Fruit fly (Drosophila melanogaster) whole organism, embryonic: ENCODE results near the gene GluProRS.

ENCODE experiments used
- Atf3 ChIP-seq: fragments of 200-800 bp; sonication (Bioruptor generic); optimal IDR thresholded peaks from 3 replicates; lab custom pipeline; 2016; ENCODE audit warnings: missing biosample characterization, missing genetic modification characterization
- B-H2 ChIP-seq: fragments of 200-800 bp; sonication (Bioruptor generic); optimal IDR thresholded peaks from 2 replicates; lab custom pipeline; 2018; ENCODE audit warnings: missing biosample characterization, mild to moderate bottlenecking, missing genetic modification characterization
- CG11093 ChIP-seq: fragments of 200-800 bp; sonication (Bioruptor generic); IDR thresholded peaks from 3 replicates; pipeline ENCODE4 v1.3.6; 2022; ENCODE audit warnings: missing biosample characterization, missing genetic modification characterization
- CG12071 ChIP-seq: fragments of 200-800 bp; sonication (Bioruptor generic); optimal IDR thresholded peaks from 3 replicates; lab custom pipeline; 2018; ENCODE audit warnings: missing biosample characterization, mild to moderate bottlenecking, missing genetic modification characterization
- CG12104 ChIP-seq: fragments of 200-800 bp; sonication (Bioruptor generic); optimal IDR thresholded peaks from 3 replicates; lab custom pipeline; 2016; ENCODE audit warnings: missing biosample characterization, missing genetic modification characterization
- CG12659 ChIP-seq: fragments of 200-800 bp; sonication (Bioruptor generic); optimal IDR thresholded peaks from 3 replicates; lab custom pipeline; 2017; ENCODE audit warnings: mild to moderate bottlenecking, missing biosample characterization, missing genetic modification reagents, missing genetic modification characterization
- CG14441 ChIP-seq: fragments of 200-800 bp; sonication (Bioruptor generic); IDR thresholded peaks from 2 replicates; pipeline ENCODE4 v1.3.6; 2022; ENCODE audit warnings: missing biosample characterization, missing genetic modification characterization
- CG14710 ChIP-seq: fragments of 200-800 bp; sonication (Bioruptor generic); optimal IDR thresholded peaks from 3 replicates; lab custom pipeline; 2019; ENCODE audit warnings: missing biosample characterization, mild to moderate bottlenecking, missing genetic modification characterization, moderate library complexity
- CG14860 ChIP-seq: fragments of 200-800 bp; sonication (Bioruptor generic); IDR thresholded peaks from 3 replicates; pipeline ENCODE4 v1.3.6; 2022; ENCODE audit warnings: missing biosample characterization, missing genetic modification characterization; ENCODE audit not compliant: partially characterized antibody
- CG16813 ChIP-seq: fragments of 200-800 bp; sonication (Bioruptor generic); IDR thresholded peaks from 3 replicates; pipeline ENCODE4 v1.3.6; 2022; ENCODE audit warnings: missing biosample characterization, missing genetic modification characterization; ENCODE audit not compliant: partially characterized antibody
- CG17612 ChIP-seq: fragments of 200-800 bp; sonication (Bioruptor generic); IDR thresholded peaks from 2 replicates; pipeline ENCODE4 v1.3.6; 2022; ENCODE audit warnings: missing biosample characterization, missing genetic modification characterization
- CG18011 ChIP-seq: fragments of 200-800 bp; sonication (Bioruptor generic); optimal IDR thresholded peaks from 2 replicates; lab custom pipeline; 2017; ENCODE audit warnings: missing biosample characterization, missing genetic modification characterization, mild to moderate bottlenecking, moderate library complexity, missing genotype
- CG2712 ChIP-seq: fragments of 200-800 bp; optimal IDR thresholded peaks from 3 replicates; lab custom pipeline; 2019; ENCODE audit warnings: missing biosample characterization, mild to moderate bottlenecking, missing genetic modification characterization, moderate library complexity
- CG3065 ChIP-seq: fragments of 200-800 bp; sonication (Bioruptor generic); optimal IDR thresholded peaks from 2 replicates; lab custom pipeline; 2016; ENCODE audit warnings: missing biosample characterization, missing genetic modification characterization
- CG3163 ChIP-seq: fragments of 200-800 bp; sonication (Bioruptor generic); optimal IDR thresholded peaks from 3 replicates; lab custom pipeline; 2016; ENCODE audit warnings: missing biosample characterization, missing genetic modification characterization
- CG32767 ChIP-seq: fragments of 200-800 bp; sonication (Bioruptor generic); IDR thresholded peaks from 2 replicates; pipeline ENCODE4 v1.3.6; 2022; ENCODE audit warnings: missing biosample characterization, missing genetic modification characterization
- CG4424 ChIP-seq: fragments of 200-800 bp; sonication (Bioruptor generic); optimal IDR thresholded peaks from 3 replicates; lab custom pipeline; 2016; ENCODE audit warnings: missing biosample characterization, missing genetic modification characterization
- CG4730 ChIP-seq: fragments of 200-800 bp; sonication (Bioruptor generic); IDR thresholded peaks from 2 replicates; pipeline ENCODE4 v1.3.6; 2022; ENCODE audit warnings: missing biosample characterization, missing genetic modification characterization
- CG4854 ChIP-seq: fragments of 200-800 bp; sonication (Bioruptor generic); optimal IDR thresholded peaks from 2 replicates; lab custom pipeline; 2016; ENCODE audit warnings: missing biosample characterization, missing genetic modification characterization, inconsistent platforms
- CG7745 ChIP-seq: fragments of 200-800 bp; sonication (Bioruptor generic); optimal IDR thresholded peaks from 2 replicates; lab custom pipeline; 2018; ENCODE audit warnings: missing biosample characterization, mild to moderate bottlenecking, missing genetic modification characterization, moderate library complexity
- CG7786 ChIP-seq: fragments of 200-800 bp; sonication (Bioruptor generic); optimal IDR thresholded peaks from 2 replicates; lab custom pipeline; 2016; ENCODE audit warnings: missing biosample characterization, missing genetic modification characterization
- CG8478 ChIP-seq: fragments of >200 bp; optimal IDR thresholded peaks from 2 replicates; lab custom pipeline; 2018
- CG8765 ChIP-seq: fragments of 200-800 bp; sonication (Bioruptor generic); IDR thresholded peaks from 2 replicates; pipeline ENCODE4 v1.3.6; 2022; ENCODE audit warnings: missing biosample characterization, missing genetic modification characterization
- CG8924 ChIP-seq: fragments of 200-800 bp; optimal IDR thresholded peaks from 3 replicates; lab custom pipeline; 2019; ENCODE audit warnings: missing biosample characterization, mild to moderate bottlenecking, missing genetic modification characterization, moderate library complexity
- CrebB ChIP-seq: fragments of 200-800 bp; sonication (Bioruptor generic); optimal IDR thresholded peaks from 3 replicates; lab custom pipeline; 2018; ENCODE audit warnings: missing biosample characterization, mild to moderate bottlenecking, missing genetic modification characterization
- D ChIP-seq, 2 experiments: fragments of 200-800 bp in 1 of 2; fragments of >200 bp in 1 of 2; sonication (Bioruptor generic) in 1 of 2; optimal IDR thresholded peaks; 2 replicates in 1 of 2; 3 replicates in 1 of 2; lab custom pipeline; 2017; ENCODE audit warnings: mild to moderate bottlenecking in 1 of 2, missing biosample characterization in 1 of 2, missing genetic modification characterization in 1 of 2, missing genetic modification reagents in 1 of 2
- Dad ChIP-seq: fragments of 200-800 bp; sonication (Bioruptor generic); optimal IDR thresholded peaks from 3 replicates; lab custom pipeline; 2016; ENCODE audit warnings: missing biosample characterization, missing genetic modification characterization
- Fer1 ChIP-seq: fragments of 200-800 bp; sonication (Bioruptor generic); optimal IDR thresholded peaks from 2 replicates; lab custom pipeline; 2017; ENCODE audit warnings: missing biosample characterization, mild to moderate bottlenecking, missing genetic modification characterization
- Fer3 ChIP-seq: fragments of 200-800 bp; sonication (Bioruptor generic); optimal IDR thresholded peaks from 2 replicates; lab custom pipeline; 2018; ENCODE audit warnings: missing biosample characterization, mild to moderate bottlenecking, missing genetic modification characterization, moderate library complexity
- HLH54F ChIP-seq: fragments of 200-800 bp; sonication (Bioruptor generic); optimal IDR thresholded peaks from 3 replicates; lab custom pipeline; 2016; ENCODE audit warnings: missing biosample characterization, missing genetic modification characterization
- Hsf ChIP-seq: fragments of 200-800 bp; sonication (Bioruptor generic); optimal IDR thresholded peaks from 3 replicates; lab custom pipeline; 2016; ENCODE audit warnings: missing biosample characterization, missing genetic modification characterization
- Lim3 ChIP-seq: fragments of 200-800 bp; sonication (Bioruptor generic); IDR thresholded peaks from 2 replicates; pipeline ENCODE4 v1.3.6; 2022; ENCODE audit warnings: missing biosample characterization, missing genetic modification characterization
- Sry-δ ChIP-seq: fragments of 200-800 bp; sonication (Bioruptor generic); optimal IDR thresholded peaks from 2 replicates; lab custom pipeline; 2016; ENCODE audit warnings: missing biosample characterization, missing genetic modification characterization
- TFAM ChIP-seq: fragments of 200-800 bp; sonication (Bioruptor generic); optimal IDR thresholded peaks from 2 replicates; lab custom pipeline; 2017; ENCODE audit warnings: missing biosample characterization, missing genetic modification characterization, inconsistent platforms
- bbx ChIP-seq: fragments of 200-800 bp; sonication (Bioruptor generic); IDR thresholded peaks from 2 replicates; pipeline ENCODE4 v1.3.6; 2022; ENCODE audit warnings: missing biosample characterization, missing genetic modification characterization; ENCODE audit not compliant: partially characterized antibody
- emc ChIP-seq: fragments of 200-800 bp; sonication (Bioruptor generic); optimal IDR thresholded peaks from 2 replicates; lab custom pipeline; 2016; ENCODE audit warnings: missing biosample characterization, missing genetic modification characterization
- lola ChIP-seq, 3 experiments: fragments of >200 bp in 2 of 3; fragments of 200-800 bp in 1 of 3; sonication (Bioruptor generic) in 1 of 3; optimal IDR thresholded peaks; 2 replicates each; lab custom pipeline; 2017 to 2019; ENCODE audit warnings: missing biosample characterization in 3 of 3, missing genetic modification characterization in 3 of 3, mild to moderate bottlenecking in 1 of 3, moderate library complexity in 1 of 3
- maf-S ChIP-seq: fragments of 200-800 bp; sonication (Bioruptor generic); optimal IDR thresholded peaks from 2 replicates; lab custom pipeline; 2016; ENCODE audit warnings: missing biosample characterization, missing genetic modification characterization
- mirr ChIP-seq: fragments of 200-800 bp; sonication (Bioruptor generic); optimal IDR thresholded peaks from 3 replicates; lab custom pipeline; 2018; ENCODE audit warnings: missing biosample characterization, mild to moderate bottlenecking, missing genetic modification characterization
- oc ChIP-seq: fragments of 200-800 bp; sonication (Bioruptor generic); optimal IDR thresholded peaks from 2 replicates; lab custom pipeline; 2018; ENCODE audit warnings: missing biosample characterization, mild to moderate bottlenecking, missing genetic modification characterization, moderate library complexity
- odd ChIP-seq: fragments of 200-800 bp; sonication (Bioruptor generic); optimal IDR thresholded peaks from 2 replicates; lab custom pipeline; 2017; ENCODE audit warnings: missing biosample characterization, mild to moderate bottlenecking, missing genetic modification characterization
- pho ChIP-seq: fragments of 200-800 bp; sonication (Bioruptor generic); optimal IDR thresholded peaks from 2 replicates; lab custom pipeline; 2016; ENCODE audit warnings: missing biosample characterization, missing genetic modification characterization
- prd ChIP-seq, 3 experiments: fragments of >200 bp in 2 of 3; fragments of 200-800 bp in 1 of 3; sonication (Bioruptor generic) in 1 of 3; optimal IDR thresholded peaks in 2 of 3; IDR thresholded peaks in 1 of 3; 2 replicates in 2 of 3; 3 replicates in 1 of 3; pipeline versions ENCODE4 v1.3.6 to Lab custom; 2017 to 2022; ENCODE audit warnings: missing biosample characterization in 1 of 3, missing genetic modification characterization in 1 of 3
- pum ChIP-seq: fragments of 200-800 bp; sonication (Bioruptor generic); optimal IDR thresholded peaks from 2 replicates; lab custom pipeline; 2016; ENCODE audit warnings: missing biosample characterization, missing genetic modification characterization
- sens-2 ChIP-seq: fragments of 200-800 bp; sonication (Bioruptor generic); IDR thresholded peaks from 2 replicates; pipeline ENCODE4 v1.3.6; 2022; ENCODE audit warnings: missing biosample characterization, missing genetic modification characterization
- vnd ChIP-seq: fragments of 200-800 bp; sonication (Bioruptor generic); IDR thresholded peaks from 3 replicates; pipeline ENCODE4 v1.3.6; 2022; ENCODE audit warnings: missing biosample characterization, missing genetic modification characterization; ENCODE audit not compliant: partially characterized antibody
- zfh2 ChIP-seq: fragments of 200-800 bp; sonication (Bioruptor generic); optimal IDR thresholded peaks from 2 replicates; lab custom pipeline; 2016; ENCODE audit warnings: missing biosample characterization, missing genetic modification characterization

The GluProRS gene

dm6 chr3R:23939921-23940839, 18.0 kb downstream of the GluProRS start (continued):
- TF ChIP-seq CG8478 (no peak), CG18011 (peak; percentile 55), CG12071 (peak; percentile 90), CG7786 (GFP tag; lab: Kevin White, UChicago) (peak; percentile 24), mirr (GFP tag; lab: Kevin White, UChicago) (peak; percentile 91), TFAM (GFP tag; lab: Kevin White, UChicago) (peak; percentile 59), CrebB (peak; percentile 93), zfh2 (GFP tag; lab: Kevin White, UChicago) (no peak), HLH54F (GFP tag; lab: Kevin White, UChicago) (peak; percentile 20), Atf3 (peak; percentile 39), CG8765 (GFP tag; lab: Robert Waterston, UW) (no peak), lola (GFP tag; optimal IDR thresholded peaks at IDR 0.05; lab: Kevin White, UChicago) (peak in 1 of 3 experiments; percentile 82), prd (optimal IDR thresholded peaks at IDR 0.05; lab: Kevin White, UChicago) (no peak), prd (GFP tag; IDR thresholded peaks at IDR 0.05; lab: Robert Waterston, UW) (peak; percentile 33; the same call in 2 of the 3 replicates), Hsf (GFP tag; lab: Kevin White, UChicago) (peak; percentile 67), Sry-δ (GFP tag; lab: Kevin White, UChicago) (no peak), pum (GFP tag; lab: Kevin White, UChicago) (peak; percentile 47), emc (GFP tag; lab: Kevin White, UChicago) (no peak), CG2712 (tag; lab: Kevin White, UChicago) (peak; percentile 73), CG14710 (tag; lab: Kevin White, UChicago) (peak; percentile 86), CG12659 (GFP tag; lab: Kevin White, UChicago) (peak; percentile 82), Dad (GFP tag; lab: Kevin White, UChicago) (no peak), Fer1 (GFP tag; lab: Kevin White, UChicago) (peak; percentile 84), CG17612 (GFP tag; lab: Robert Waterston, UW) (no peak), CG12104 (GFP tag; lab: Kevin White, UChicago) (peak; percentile 76), bbx (GFP tag; lab: Robert Waterston, UW) (no peak), oc (peak; percentile 93), CG32767 (GFP tag; lab: Robert Waterston, UW) (peak; percentile 71), CG4424 (GFP tag; lab: Kevin White, UChicago) (peak; percentile 74), B-H2 (GFP tag; lab: Kevin White, UChicago) (peak; percentile 31), CG3065 (peak; percentile 47), CG4730 (GFP tag; lab: Robert Waterston, UW) (peak; percentile 39; the same call in 1 of the 2 replicates), CG8924 (tag; lab: Kevin White, UChicago) (peak; percentile 78), CG14860 (no peak), odd (GFP tag; lab: Kevin White, UChicago) (peak; percentile 85), CG11093 (GFP tag; lab: Robert Waterston, UW) (peak; percentile 60; the same call in 1 of the 3 replicates), D (optimal IDR thresholded peaks at IDR 0.05; lab: Kevin White, UChicago) (no peak), D (GFP tag; optimal IDR thresholded peaks at IDR 0.05; lab: Kevin White, UChicago) (peak; percentile 87), Fer3 (tag; lab: Kevin White, UChicago) (peak; percentile 75), CG4854 (GFP tag; lab: Kevin White, UChicago) (peak; percentile 71), vnd (GFP tag; lab: Robert Waterston, UW) (no peak), CG3163 (GFP tag; lab: Kevin White, UChicago) (peak; percentile 34), CG14441 (GFP tag; lab: Robert Waterston, UW) (peak; percentile 57), Lim3 (GFP tag; lab: Robert Waterston, UW) (no peak), maf-S (GFP tag; lab: Kevin White, UChicago) (peak; percentile 40), pho (peak; percentile 9), CG16813 (GFP tag; lab: Robert Waterston, UW) (no peak), CG7745 (tag; lab: Kevin White, UChicago) (peak; percentile 87), sens-2 (GFP tag; lab: Robert Waterston, UW) (no peak)
